Worm (Caenorhabditis elegans) whole organism, early embryonic: Measurements from ENCODE around the gene F19C7.8.

Source experiments
- B0310.2 ChIP-seq: sonication (generic microtip); optimal IDR thresholded peaks from 2 replicates; lab custom pipeline; 2016; ENCODE audit warnings: mild to moderate bottlenecking, missing genetic modification characterization, missing compliant biosample characterization
- F13C5.2 ChIP-seq: sonication (generic microtip); optimal IDR thresholded peaks from 2 replicates; lab custom pipeline; 2017; ENCODE audit warnings: mild to moderate bottlenecking, missing genetic modification characterization, inconsistent platforms, missing compliant biosample characterization
- aly-1 ChIP-seq: sonication (generic microtip); optimal IDR thresholded peaks from 2 replicates; lab custom pipeline; 2016; ENCODE audit warnings: missing genetic modification characterization, missing compliant biosample characterization
- ama-1 ChIP-seq: fragments of 150-350 bp; optimal IDR thresholded peaks from 2 replicates; lab custom pipeline; 2014
- ceh-13 ChIP-seq: fragments of 200-800 bp; sonication (Bioruptor generic); optimal IDR thresholded peaks from 2 replicates; lab custom pipeline; 2018; ENCODE audit warnings: mild to moderate bottlenecking, missing genetic modification characterization, missing compliant biosample characterization
- ceh-36 ChIP-seq: sonication (generic microtip); optimal IDR thresholded peaks from 2 replicates; lab custom pipeline; 2016; ENCODE audit warnings: missing genetic modification characterization, inconsistent platforms, missing compliant biosample characterization
- ets-7 ChIP-seq: sonication (generic microtip); optimal IDR thresholded peaks from 2 replicates; lab custom pipeline; 2016; ENCODE audit warnings: missing genotype, missing genetic modification characterization, missing compliant biosample characterization
- flt-1 ChIP-seq: fragments of 200-800 bp; sonication (Bioruptor generic); IDR thresholded peaks from 2 replicates; pipeline ENCODE4 v1.3.6; 2022; ENCODE audit warnings: missing genetic modification characterization, missing compliant biosample characterization
- hmbx-1 ChIP-seq: sonication (generic microtip); optimal IDR thresholded peaks from 2 replicates; lab custom pipeline; 2016; ENCODE audit warnings: mild to moderate bottlenecking, missing genetic modification characterization, missing compliant biosample characterization
- hmg-4 ChIP-seq: fragments of 200-800 bp; sonication (Bioruptor generic); optimal IDR thresholded peaks from 2 replicates; lab custom pipeline; 2018; ENCODE audit warnings: mild to moderate bottlenecking, missing genetic modification characterization, missing compliant biosample characterization
- hnd-1 ChIP-seq: sonication (generic microtip); optimal IDR thresholded peaks from 2 replicates; lab custom pipeline; 2016; ENCODE audit warnings: missing genetic modification characterization, missing compliant biosample characterization
- pes-1 ChIP-seq: fragments of 200-800 bp; sonication (Bioruptor generic); IDR thresholded peaks from 2 replicates; pipeline ENCODE4 v1.3.6; 2022; ENCODE audit warnings: missing genetic modification reagents, missing genetic modification characterization, missing compliant biosample characterization
- scrt-1 ChIP-seq: fragments of 200-800 bp; sonication (Bioruptor generic); IDR thresholded peaks from 2 replicates; pipeline ENCODE4 v1.3.6; 2022; ENCODE audit warnings: missing genetic modification characterization, missing compliant biosample characterization
- sea-1 ChIP-seq: fragments of 200-800 bp; sonication (Bioruptor generic); conservative IDR thresholded peaks from 2 replicates; pipeline ENCODE4 v1.3.6; 2022; ENCODE audit warnings: missing genetic modification characterization, missing compliant biosample characterization
- tbx-11 ChIP-seq: fragments of 200-800 bp; sonication (Bioruptor generic); IDR thresholded peaks from 2 replicates; pipeline ENCODE4 v1.3.6; 2022; ENCODE audit warnings: missing genetic modification characterization, missing compliant biosample characterization
- tbx-37 ChIP-seq: fragments of 200-800 bp; sonication (Bioruptor generic); conservative IDR thresholded peaks from 2 replicates; pipeline ENCODE4 v1.3.6; 2022; ENCODE audit warnings: missing genetic modification reagents, missing genetic modification characterization, missing compliant biosample characterization
- tra-4 ChIP-seq: sonication (generic microtip); optimal IDR thresholded peaks from 2 replicates; lab custom pipeline; 2017; ENCODE audit warnings: missing genetic modification characterization, missing compliant biosample characterization

The F19C7.8 gene

DNA sequence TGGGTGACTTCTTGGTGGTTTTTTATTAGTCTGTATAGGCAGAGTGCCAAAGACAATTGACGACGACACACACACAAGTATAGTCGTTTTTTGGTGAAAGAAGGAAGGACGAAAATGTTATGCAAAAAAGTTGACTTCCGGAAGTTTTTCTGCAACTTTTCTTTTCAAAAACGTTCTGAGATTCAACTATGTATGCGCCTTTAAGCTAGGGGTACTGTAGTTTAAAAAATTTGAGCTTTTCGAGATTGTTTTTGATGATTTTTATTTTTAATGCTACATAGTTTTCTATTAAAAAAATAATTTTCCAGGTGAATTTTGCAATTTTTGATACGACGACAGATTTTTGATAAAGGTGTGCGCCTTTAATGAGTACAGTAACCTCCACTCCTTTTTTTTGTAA lies 29.9 kb upstream of the F19C7.8 start:
- TF ChIP-seq F13C5.2 (tag; lab: Kevin White, UChicago) = no peak
- no peak for TF ChIP-seq hmbx-1
- TF ChIP-seq aly-1 (tag; lab: Kevin White, UChicago) = no peak
- TF ChIP-seq tra-4 (tag; lab: Kevin White, UChicago) = no peak
- TF ChIP-seq hnd-1 (tag; lab: Kevin White, UChicago) = no peak
- no peak for TF ChIP-seq B0310.2 (tag; lab: Kevin White, UChicago)

DNA sequence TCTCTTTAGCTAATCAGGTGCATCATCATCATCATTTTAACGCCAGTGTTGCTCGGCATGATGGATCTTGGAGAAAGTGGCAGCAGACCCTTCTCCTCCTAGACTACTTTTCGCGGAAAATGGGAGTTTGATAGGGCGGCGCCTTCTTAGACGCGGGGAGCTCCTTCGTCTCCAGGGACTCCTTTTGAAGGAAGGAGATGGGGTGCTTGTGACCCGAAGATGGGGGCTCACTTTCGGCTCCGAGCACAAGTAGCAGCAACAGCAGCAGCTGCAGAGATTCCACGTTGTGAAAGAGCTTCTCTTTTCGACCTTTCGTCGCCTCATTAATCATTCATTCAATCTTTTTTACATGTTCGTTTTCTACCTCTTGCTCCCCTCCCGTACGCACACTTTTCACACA lies 29.5 kb upstream of the F19C7.8 start:
- TF ChIP-seq pes-1 (GFP tag; lab: Robert Waterston, UW) (no peak), sea-1 (GFP tag; lab: Robert Waterston, UW) (no peak), F13C5.2 (tag; lab: Kevin White, UChicago) (no peak), hnd-1 (tag; lab: Kevin White, UChicago) (no peak), aly-1 (tag; lab: Kevin White, UChicago) (no peak), tbx-11 (GFP tag; lab: Robert Waterston, UW) (no peak)

DNA sequence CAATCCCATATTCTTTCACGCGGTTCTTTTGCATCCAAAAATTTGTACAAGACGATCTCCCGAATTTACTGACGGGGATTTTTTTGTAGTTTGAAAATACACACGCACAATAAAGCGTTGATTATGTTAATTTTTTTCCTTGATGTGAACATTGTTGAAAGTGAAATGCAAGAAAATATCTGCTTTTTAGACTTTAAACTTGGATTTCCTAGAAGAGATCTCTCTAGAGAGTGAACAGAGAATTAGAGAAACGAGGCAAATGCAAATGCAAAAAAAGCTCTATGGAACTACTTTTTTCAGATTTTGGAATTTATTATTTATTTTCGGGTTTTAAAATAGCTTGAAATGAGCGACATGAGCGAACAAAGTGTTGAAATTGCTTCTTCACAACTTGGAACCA lies 27.2 kb upstream of the F19C7.8 start, which contains the start of gene F29B9.1:
TSS of gene F29B9.1 (plus strand) at position 301 of the 400 bp plus-strand sequence.
- TF ChIP-seq ceh-36 (no peak), scrt-1 (GFP tag; lab: Robert Waterston, UW) (no peak)

DNA sequence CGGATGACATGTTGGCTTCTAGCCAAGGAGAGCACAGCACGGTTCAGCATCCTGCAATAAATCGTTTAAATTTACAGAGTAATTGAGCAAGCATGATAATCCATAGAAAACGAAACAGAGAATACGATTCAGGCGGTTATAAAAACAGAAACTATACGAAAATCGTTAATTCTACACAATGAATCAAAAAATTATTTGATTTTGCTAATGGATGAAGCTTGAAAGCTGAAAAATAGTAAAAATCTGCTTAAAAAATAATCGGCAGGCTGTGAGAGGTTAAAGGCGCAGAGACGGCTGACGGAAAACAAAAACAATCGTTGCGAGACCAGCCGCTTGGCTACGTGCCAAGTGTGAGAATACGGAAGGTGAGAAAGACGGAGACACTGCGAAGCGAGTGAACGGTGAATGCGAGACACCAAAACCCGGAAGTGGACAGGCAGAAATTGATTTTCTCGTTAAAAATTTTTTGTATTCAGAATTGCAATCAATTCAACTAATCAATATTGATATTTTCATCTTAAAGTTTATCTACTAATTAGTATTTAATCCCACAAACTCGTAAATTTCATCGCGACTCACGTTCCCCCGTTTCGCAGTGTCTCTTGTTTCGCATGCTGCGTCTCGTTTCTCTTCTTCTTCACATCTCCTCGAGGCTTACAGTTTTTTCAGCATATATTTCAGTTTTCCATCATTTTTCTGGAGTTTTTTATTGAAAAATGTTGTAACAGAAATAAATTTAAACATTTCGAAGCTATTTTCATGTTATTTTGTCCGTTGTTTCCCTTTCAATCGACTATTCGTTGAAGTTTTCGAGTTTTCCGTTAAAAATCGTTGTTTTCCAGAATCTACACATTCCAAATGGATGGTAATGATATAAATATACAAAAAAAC lies 22.5 kb upstream of the F19C7.8 start, which contains the start of the genes F29B9.11 and jmjd-1.2:
TSS of gene F29B9.11 (minus strand) at position 51 of the 891 bp plus-strand sequence.
TSS of gene jmjd-1.2 (plus strand) at position 841 of the 891 bp plus-strand sequence.
- TF ChIP-seq ceh-36 = no peak
- TF ChIP-seq ceh-13 (GFP tag; lab: Kevin White, UChicago) = peak; percentile 34
- TF ChIP-seq tbx-11 (GFP tag; lab: Robert Waterston, UW) = no peak
- TF ChIP-seq sea-1 (GFP tag; lab: Robert Waterston, UW) = peak; percentile 58; the same call in 1 of the 2 replicates
- TF ChIP-seq hmg-4 (GFP tag; lab: Kevin White, UChicago) = peak; percentile 61
- peak; percentile 77 for TF ChIP-seq F13C5.2 (tag; lab: Kevin White, UChicago)
- peak; percentile 63 for TF ChIP-seq pes-1 (GFP tag; lab: Robert Waterston, UW)
- TF ChIP-seq tbx-37 (GFP tag; lab: Robert Waterston, UW) = 0 out of 2 replicates have a peak, but pooled peaks have one; percentile 48
- TF ChIP-seq tra-4 (tag; lab: Kevin White, UChicago) = peak; percentile 56
- TF ChIP-seq ama-1 (lab: Kevin White, UChicago) = no peak
- TF ChIP-seq ets-7 (tag; lab: Kevin White, UChicago) = peak; percentile 70
- no peak for TF ChIP-seq flt-1 (GFP tag; lab: Robert Waterston, UW)
- no peak for TF ChIP-seq hnd-1 (tag; lab: Kevin White, UChicago)
- peak; percentile 21 for TF ChIP-seq aly-1 (tag; lab: Kevin White, UChicago)
- no peak for TF ChIP-seq scrt-1 (GFP tag; lab: Robert Waterston, UW)
- TF ChIP-seq hmbx-1 = peak; percentile 46
- TF ChIP-seq B0310.2 (tag; lab: Kevin White, UChicago) = peak; percentile 56

DNA sequence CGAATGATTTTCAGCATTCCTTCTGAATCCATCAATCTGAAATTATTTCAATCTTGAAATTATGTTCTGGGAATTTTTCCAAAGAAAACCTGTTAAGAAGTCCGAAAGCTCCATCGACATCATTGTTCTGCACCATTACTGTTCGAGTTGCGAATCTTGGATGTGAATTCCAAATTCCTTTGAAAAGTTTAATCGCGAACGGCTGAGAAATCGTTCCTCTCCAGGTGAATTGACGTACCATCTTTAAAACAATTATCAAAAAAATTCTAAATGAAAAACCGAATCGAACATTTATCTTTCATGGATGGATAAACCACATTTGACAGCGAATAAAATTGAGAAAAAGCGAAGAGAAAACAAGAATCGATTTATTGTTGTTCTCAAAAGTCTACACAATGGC lies 21.4 kb upstream of the F19C7.8 start, which contains the start of gene mrps-21:
TSS of gene mrps-21 (minus strand) at position 241 of the 400 bp plus-strand sequence.
- no peak for TF ChIP-seq flt-1 (GFP tag; lab: Robert Waterston, UW)
- no peak for TF ChIP-seq tra-4 (tag; lab: Kevin White, UChicago)
- no peak for TF ChIP-seq ets-7 (tag; lab: Kevin White, UChicago)
- TF ChIP-seq ceh-36 = no peak
- TF ChIP-seq sea-1 (GFP tag; lab: Robert Waterston, UW) = no peak
- TF ChIP-seq B0310.2 (tag; lab: Kevin White, UChicago) = no peak
- no peak for TF ChIP-seq tbx-11 (GFP tag; lab: Robert Waterston, UW)
- no peak for TF ChIP-seq hnd-1 (tag; lab: Kevin White, UChicago)
- no peak for TF ChIP-seq ama-1 (lab: Kevin White, UChicago)
- no peak for TF ChIP-seq tbx-37 (GFP tag; lab: Robert Waterston, UW)
- no peak for TF ChIP-seq aly-1 (tag; lab: Kevin White, UChicago)
- no peak for TF ChIP-seq hmg-4 (GFP tag; lab: Kevin White, UChicago)
- TF ChIP-seq scrt-1 (GFP tag; lab: Robert Waterston, UW) = no peak
- TF ChIP-seq F13C5.2 (tag; lab: Kevin White, UChicago) = no peak
- TF ChIP-seq pes-1 (GFP tag; lab: Robert Waterston, UW) = no peak
- TF ChIP-seq ceh-13 (GFP tag; lab: Kevin White, UChicago) = no peak
- no peak for TF ChIP-seq hmbx-1

DNA sequence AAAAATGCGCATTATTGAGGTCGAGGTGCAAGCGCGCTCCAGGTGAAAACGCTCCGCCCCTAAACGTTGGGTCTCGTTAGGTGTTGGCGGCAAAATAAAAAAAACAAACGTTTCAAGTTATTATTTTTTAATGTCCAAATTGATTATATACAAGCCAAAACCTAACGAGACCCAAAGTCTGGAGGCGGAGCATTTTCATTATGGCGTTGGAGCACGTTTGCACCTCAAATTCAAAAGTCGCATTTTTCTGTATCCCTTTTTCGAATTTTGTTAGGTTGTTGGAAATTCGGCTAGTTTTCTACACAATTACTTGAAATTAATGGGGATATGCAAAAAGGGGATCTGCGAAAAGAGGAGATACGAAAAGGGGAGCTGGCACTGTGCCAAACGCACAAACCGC lies 20.0 kb upstream of the F19C7.8 start, which contains the start of gene col-111:
TSS of gene col-111 (minus strand) at position 101 of the 400 bp plus-strand sequence.
- TF ChIP-seq sea-1 (GFP tag; lab: Robert Waterston, UW) = no peak
- TF ChIP-seq ceh-13 (GFP tag; lab: Kevin White, UChicago) = no peak
- TF ChIP-seq B0310.2 (tag; lab: Kevin White, UChicago) = no peak
- no peak for TF ChIP-seq tra-4 (tag; lab: Kevin White, UChicago)
- no peak for TF ChIP-seq pes-1 (GFP tag; lab: Robert Waterston, UW)
- no peak for TF ChIP-seq ceh-36
- no peak for TF ChIP-seq hnd-1 (tag; lab: Kevin White, UChicago)
- TF ChIP-seq tbx-11 (GFP tag; lab: Robert Waterston, UW) = no peak
- no peak for TF ChIP-seq ets-7 (tag; lab: Kevin White, UChicago)
- TF ChIP-seq F13C5.2 (tag; lab: Kevin White, UChicago) = no peak
- no peak for TF ChIP-seq hmg-4 (GFP tag; lab: Kevin White, UChicago)
- TF ChIP-seq tbx-37 (GFP tag; lab: Robert Waterston, UW) = no peak
- no peak for TF ChIP-seq ama-1 (lab: Kevin White, UChicago)
- TF ChIP-seq hmbx-1 = no peak
- no peak for TF ChIP-seq aly-1 (tag; lab: Kevin White, UChicago)
- no peak for TF ChIP-seq flt-1 (GFP tag; lab: Robert Waterston, UW)
- TF ChIP-seq scrt-1 (GFP tag; lab: Robert Waterston, UW) = no peak
